Worm (Caenorhabditis elegans): ENCODE data around the gene clec-266.

DNA sequence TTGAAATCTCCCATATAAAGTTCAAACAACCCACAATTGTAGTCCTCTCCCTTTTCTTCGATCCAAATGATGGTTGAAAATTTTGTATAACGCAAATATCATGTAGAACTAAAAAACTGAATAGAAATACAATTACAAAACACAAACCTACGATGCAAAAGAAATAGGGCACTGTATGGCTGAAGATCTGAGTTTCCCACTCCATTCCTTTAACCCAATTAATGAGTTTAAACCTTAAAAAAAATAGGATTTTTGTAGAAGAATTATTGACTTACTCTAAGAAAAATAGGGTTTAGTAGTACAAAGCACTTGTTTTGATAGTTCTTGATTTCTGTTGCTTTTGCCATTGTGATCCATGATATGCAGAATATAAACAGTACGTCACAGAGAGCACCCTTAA lies 39.3 kb downstream of the clec-266 start:
- TF ChIP-seq W03F9.2 (tag; optimal IDR thresholded peaks at IDR 0.05) (no peak), him-1 (tag; optimal IDR thresholded peaks at IDR 0.05) (no peak)
